Fruit fly (Drosophila melanogaster) whole organism, embryonic: ENCODE measurements around the gene Cand1.

Source experiments
- Adf1 ChIP-seq: fragments of 200-800 bp; sonication (Bioruptor generic); IDR thresholded peaks from 2 replicates; pipeline ENCODE4 v1.3.6; 2022; ENCODE audit warnings: missing biosample characterization, missing genetic modification characterization
- Atf3 ChIP-seq: fragments of 200-800 bp; sonication (Bioruptor generic); optimal IDR thresholded peaks from 3 replicates; lab custom pipeline; 2016; ENCODE audit warnings: missing biosample characterization, missing genetic modification characterization
- CG10654 ChIP-seq: fragments of 200-800 bp; sonication (Bioruptor generic); optimal IDR thresholded peaks from 2 replicates; lab custom pipeline; 2016; ENCODE audit warnings: missing biosample characterization, missing genetic modification characterization
- CG10959 ChIP-seq: fragments of 200-800 bp; sonication (Bioruptor generic); IDR thresholded peaks from 2 replicates; pipeline ENCODE4 v1.3.6; 2022; ENCODE audit warnings: missing biosample characterization, missing genetic modification characterization
- CG11085 ChIP-seq: fragments of 200-800 bp; sonication (Bioruptor generic); IDR thresholded peaks from 2 replicates; pipeline ENCODE4 v1.3.6; 2022; ENCODE audit warnings: missing biosample characterization, missing genetic modification characterization
- CG12744 ChIP-seq: fragments of 200-800 bp; sonication (Bioruptor generic); optimal IDR thresholded peaks from 2 replicates; lab custom pipeline; 2016; ENCODE audit warnings: missing biosample characterization, missing genetic modification characterization
- CG12942 ChIP-seq: fragments of 200-800 bp; sonication (Bioruptor generic); optimal IDR thresholded peaks from 3 replicates; lab custom pipeline; 2016; ENCODE audit warnings: missing biosample characterization, missing genetic modification characterization
- CG14441 ChIP-seq: fragments of 200-800 bp; sonication (Bioruptor generic); IDR thresholded peaks from 2 replicates; pipeline ENCODE4 v1.3.6; 2022; ENCODE audit warnings: missing biosample characterization, missing genetic modification characterization
- CG1603 ChIP-seq: fragments of 200-800 bp; sonication (Bioruptor generic); optimal IDR thresholded peaks from 2 replicates; lab custom pipeline; 2019; ENCODE audit warnings: missing biosample characterization, mild to moderate bottlenecking, missing genetic modification characterization, moderate library complexity
- CG17186 ChIP-seq: fragments of 200-800 bp; sonication (Bioruptor generic); optimal IDR thresholded peaks from 3 replicates; lab custom pipeline; 2017; ENCODE audit warnings: missing biosample characterization, missing genetic modification reagents, missing genetic modification characterization
- CG18011 ChIP-seq: fragments of 200-800 bp; sonication (Bioruptor generic); optimal IDR thresholded peaks from 2 replicates; lab custom pipeline; 2017; ENCODE audit warnings: missing biosample characterization, missing genetic modification characterization, mild to moderate bottlenecking, moderate library complexity, missing genotype
- CG2678 ChIP-seq: fragments of 200-800 bp; sonication (Bioruptor generic); optimal IDR thresholded peaks from 3 replicates; lab custom pipeline; 2019; ENCODE audit warnings: missing biosample characterization, mild to moderate bottlenecking, missing genetic modification characterization, moderate library complexity
- CG31441 ChIP-seq: fragments of 200-800 bp; sonication (Bioruptor generic); IDR thresholded peaks from 2 replicates; pipeline ENCODE4 v1.3.6; 2022; ENCODE audit warnings: missing biosample characterization, missing genetic modification characterization
- CG34376 ChIP-seq: fragments of 200-800 bp; sonication (Bioruptor generic); optimal IDR thresholded peaks from 2 replicates; lab custom pipeline; 2018; ENCODE audit warnings: missing biosample characterization, mild to moderate bottlenecking, missing genetic modification characterization
- CG5245 ChIP-seq: fragments of 200-800 bp; sonication (Bioruptor generic); optimal IDR thresholded peaks from 3 replicates; lab custom pipeline; 2016; ENCODE audit warnings: missing biosample characterization, missing genetic modification characterization
- CG6654 ChIP-seq: fragments of 200-800 bp; sonication (Bioruptor generic); optimal IDR thresholded peaks from 2 replicates; lab custom pipeline; 2017; ENCODE audit warnings: missing biosample characterization, mild to moderate bottlenecking, missing genetic modification characterization
- CG8281 ChIP-seq: fragments of 200-800 bp; sonication (Bioruptor generic); optimal IDR thresholded peaks from 2 replicates; lab custom pipeline; 2018; ENCODE audit warnings: missing biosample characterization, mild to moderate bottlenecking, missing genetic modification characterization, moderate library complexity
- CG8359 ChIP-seq: fragments of 200-800 bp; sonication (Bioruptor generic); optimal IDR thresholded peaks from 2 replicates; lab custom pipeline; 2017; ENCODE audit warnings: missing biosample characterization, mild to moderate bottlenecking, missing genetic modification characterization, borderline replicate concordance
- CG8478 ChIP-seq: fragments of >200 bp; optimal IDR thresholded peaks from 2 replicates; lab custom pipeline; 2018
- Dref ChIP-seq: fragments of 200-800 bp; sonication (Bioruptor generic); IDR thresholded peaks from 2 replicates; pipeline ENCODE4 v1.3.6; 2022; ENCODE audit warnings: missing biosample characterization, missing genetic modification characterization
- E2f1 ChIP-seq: fragments of 200-800 bp; sonication (Bioruptor generic); IDR thresholded peaks from 2 replicates; pipeline ENCODE4 v1.3.6; 2022; ENCODE audit warnings: missing biosample characterization, missing genetic modification characterization
- Fer1 ChIP-seq: fragments of 200-800 bp; sonication (Bioruptor generic); optimal IDR thresholded peaks from 2 replicates; lab custom pipeline; 2017; ENCODE audit warnings: missing biosample characterization, mild to moderate bottlenecking, missing genetic modification characterization
- HLHmδ ChIP-seq: fragments of 200-800 bp; sonication (Bioruptor generic); optimal IDR thresholded peaks from 2 replicates; lab custom pipeline; 2018; ENCODE audit warnings: missing biosample characterization, mild to moderate bottlenecking, missing genetic modification characterization, moderate library complexity
- NC2β ChIP-seq: fragments of 200-800 bp; sonication (Bioruptor generic); optimal IDR thresholded peaks from 2 replicates; lab custom pipeline; 2016; ENCODE audit warnings: missing biosample characterization, missing genetic modification characterization
- Opbp ChIP-seq: fragments of 200-800 bp; sonication (Bioruptor generic); IDR thresholded peaks from 3 replicates; pipeline ENCODE4 v1.3.6; 2022; ENCODE audit warnings: missing biosample characterization, missing genetic modification characterization; ENCODE audit not compliant: partially characterized antibody
- Scr ChIP-seq: fragments of 200-800 bp; sonication (Bioruptor generic); IDR thresholded peaks from 2 replicates; pipeline ENCODE4 v1.3.6; 2022; ENCODE audit warnings: missing biosample characterization, missing genetic modification characterization; ENCODE audit not compliant: partially characterized antibody
- Spps ChIP-seq: fragments of 200-800 bp; sonication (Bioruptor generic); optimal IDR thresholded peaks from 2 replicates; lab custom pipeline; 2018; ENCODE audit warnings: missing biosample characterization, mild to moderate bottlenecking, missing genetic modification characterization
- Ssrp ChIP-seq: fragments of 200-800 bp; sonication (Bioruptor generic); optimal IDR thresholded peaks from 2 replicates; lab custom pipeline; 2018; ENCODE audit warnings: missing biosample characterization, mild to moderate bottlenecking, missing genetic modification characterization, moderate library complexity
- Xbp1 ChIP-seq: fragments of 200-800 bp; sonication (Bioruptor generic); optimal IDR thresholded peaks from 3 replicates; lab custom pipeline; 2016; ENCODE audit warnings: missing biosample characterization, mild to moderate bottlenecking, missing genetic modification characterization
- ap ChIP-seq: fragments of 200-800 bp; sonication (Bioruptor generic); IDR thresholded peaks from 2 replicates; pipeline ENCODE4 v1.3.6; 2022; ENCODE audit warnings: missing biosample characterization, missing genetic modification characterization
- bab2 ChIP-seq: fragments of 200-800 bp; sonication (Bioruptor generic); optimal IDR thresholded peaks from 2 replicates; lab custom pipeline; 2016; ENCODE audit warnings: missing biosample characterization, missing genetic modification characterization
- crp ChIP-seq, 2 experiments: fragments of 200-800 bp; sonication (Bioruptor generic); optimal IDR thresholded peaks; 2 replicates in 1 of 2; 3 replicates in 1 of 2; lab custom pipeline; 2017; ENCODE audit warnings: missing biosample characterization in 2 of 2, missing genetic modification characterization in 2 of 2, mild to moderate bottlenecking in 1 of 2, moderate library complexity in 1 of 2
- cwo ChIP-seq: fragments of 200-800 bp; sonication (Bioruptor generic); optimal IDR thresholded peaks from 3 replicates; lab custom pipeline; 2017; ENCODE audit warnings: missing biosample characterization, missing genetic modification characterization, mild to moderate bottlenecking, moderate library complexity, missing genetic modification reagents
- esg ChIP-seq: fragments of 200-800 bp; sonication (Bioruptor generic); conservative IDR thresholded peaks from 2 replicates; pipeline ENCODE4 v1.3.6; 2022; ENCODE audit warnings: missing biosample characterization, missing genetic modification characterization
- ewg ChIP-seq: fragments of 200-800 bp; sonication (Bioruptor generic); optimal IDR thresholded peaks from 3 replicates; lab custom pipeline; 2017; ENCODE audit warnings: mild to moderate bottlenecking, missing biosample characterization, missing genetic modification reagents, missing genetic modification characterization
- fd96Cb ChIP-seq: fragments of 200-800 bp; sonication (Bioruptor generic); optimal IDR thresholded peaks from 2 replicates; lab custom pipeline; 2018; ENCODE audit warnings: missing biosample characterization, mild to moderate bottlenecking, missing genetic modification characterization, moderate library complexity
- grn ChIP-seq: fragments of 200-800 bp; sonication (Bioruptor generic); optimal IDR thresholded peaks from 3 replicates; lab custom pipeline; 2017; ENCODE audit warnings: missing biosample characterization, missing genetic modification characterization
- klu ChIP-seq: fragments of 200-800 bp; sonication (Bioruptor generic); IDR thresholded peaks from 2 replicates; pipeline ENCODE4 v1.3.6; 2022; ENCODE audit warnings: missing biosample characterization, missing genetic modification characterization
- lbe ChIP-seq: fragments of 200-800 bp; sonication (Bioruptor generic); optimal IDR thresholded peaks from 2 replicates; lab custom pipeline; 2016; ENCODE audit warnings: missing biosample characterization, mild to moderate bottlenecking, missing genetic modification characterization
- lilli ChIP-seq: fragments of 200-800 bp; sonication (Bioruptor generic); optimal IDR thresholded peaks from 3 replicates; lab custom pipeline; 2016; ENCODE audit warnings: missing biosample characterization, missing genetic modification characterization
- odd ChIP-seq: fragments of 200-800 bp; sonication (Bioruptor generic); optimal IDR thresholded peaks from 2 replicates; lab custom pipeline; 2017; ENCODE audit warnings: missing biosample characterization, mild to moderate bottlenecking, missing genetic modification characterization
- p53 ChIP-seq: fragments of 200-800 bp; sonication (Bioruptor generic); optimal IDR thresholded peaks from 2 replicates; lab custom pipeline; 2016; ENCODE audit warnings: missing biosample characterization, missing genetic modification characterization
- pan ChIP-seq, 4 experiments: fragments of >200 bp in 3 of 4; fragments of 200-800 bp in 1 of 4; sonication (Bioruptor generic) in 1 of 4; optimal IDR thresholded peaks in 3 of 4; IDR thresholded peaks in 1 of 4; 2 replicates each; pipeline versions ENCODE4 v1.3.6 to Lab custom; 2017 to 2022; ENCODE audit warnings: missing biosample characterization in 2 of 4, missing genetic modification characterization in 2 of 4, mixed read lengths in 1 of 4
- scrt ChIP-seq: fragments of 200-800 bp; sonication (Bioruptor generic); optimal IDR thresholded peaks from 2 replicates; lab custom pipeline; 2018; ENCODE audit warnings: missing biosample characterization, mild to moderate bottlenecking, missing genetic modification characterization, moderate library complexity
- sens ChIP-seq: fragments of 200-800 bp; sonication (Bioruptor generic); peaks from one replicate; lab custom pipeline; 2016; ENCODE audit warnings: missing biosample characterization, missing genetic modification characterization
- sima ChIP-seq: fragments of 200-800 bp; sonication (Bioruptor generic); optimal IDR thresholded peaks from 2 replicates; lab custom pipeline; 2016; ENCODE audit warnings: missing biosample characterization, missing genetic modification characterization
- trem ChIP-seq: fragments of 200-800 bp; optimal IDR thresholded peaks from 3 replicates; lab custom pipeline; 2019; ENCODE audit warnings: missing biosample characterization, mild to moderate bottlenecking, missing genetic modification characterization, moderate library complexity

Cand1 gene

DNA sequence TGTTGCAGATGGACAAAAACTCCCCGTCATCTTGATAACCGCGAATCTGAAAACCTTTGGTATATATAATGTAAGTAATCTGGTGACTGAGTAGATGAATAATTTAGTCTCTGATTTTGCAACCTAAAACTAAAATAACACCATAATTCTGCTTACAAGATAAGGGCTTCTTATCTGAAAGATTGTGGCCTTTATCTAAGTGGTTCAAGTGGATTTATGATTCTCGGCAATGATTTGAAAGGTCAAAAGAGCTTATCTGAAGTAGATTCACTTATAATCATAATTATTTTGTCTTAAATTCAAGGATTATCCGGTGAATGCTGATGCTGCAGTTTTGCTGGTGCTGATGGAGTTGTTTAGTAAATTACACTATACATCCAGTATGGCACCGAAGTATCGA lies 46.6 kb downstream of the Cand1 start (continued):
- TF ChIP-seq CG34376 (GFP tag; lab: Kevin White, UChicago) (peak; percentile 82), CG8359 (GFP tag; lab: Kevin White, UChicago) (no peak), grn (GFP tag; lab: Kevin White, UChicago) (peak; percentile 45), odd (no peak)

dm6 chr2L:10314327-10315210 lies 47.9 kb downstream of the Cand1 start, which contains the start of the genes Usp14 and CG4972:
Usp14 (minus strand) TSS chr2L:10314396.
CG4972 (plus strand) TSS chr2L:10314792.
- TF ChIP-seq CG31441 (GFP tag; lab: Robert Waterston, UW): no peak
- no peak for TF ChIP-seq CG8478 (lab: Kevin White, UChicago)
- no peak for TF ChIP-seq ap (GFP tag; lab: Robert Waterston, UW)
- peak in 1 of 2 experiments; percentile 78 for TF ChIP-seq crp (GFP tag; optimal IDR thresholded peaks at IDR 0.05; lab: Kevin White, UChicago)
- TF ChIP-seq esg: no peak
- TF ChIP-seq sima: no peak
- TF ChIP-seq scrt (GFP tag; lab: Kevin White, UChicago): no peak
- no peak for TF ChIP-seq CG2678
- no peak for TF ChIP-seq Spps (tag; lab: Kevin White, UChicago)
- TF ChIP-seq CG1603 (tag; lab: Kevin White, UChicago): peak; percentile 99
- peak; percentile 13 for TF ChIP-seq ewg (GFP tag; lab: Kevin White, UChicago)
- no peak for TF ChIP-seq CG14441 (GFP tag; lab: Robert Waterston, UW)
- TF ChIP-seq Xbp1 (GFP tag; lab: Kevin White, UChicago): peak; percentile 6
- TF ChIP-seq HLHmδ (GFP tag; lab: Kevin White, UChicago): no peak
- TF ChIP-seq CG5245: no peak
- TF ChIP-seq CG8281: no peak
- no peak for TF ChIP-seq Atf3 (GFP tag; lab: Kevin White, UChicago)
- no peak for TF ChIP-seq Fer1 (GFP tag; lab: Kevin White, UChicago)
- peak; percentile 32 for TF ChIP-seq trem (tag; lab: Kevin White, UChicago)
- TF ChIP-seq p53 (GFP tag; lab: Kevin White, UChicago): no peak
- peak; percentile 68 for TF ChIP-seq sens (GFP tag; lab: Kevin White, UChicago)
- no peak for TF ChIP-seq klu (GFP tag; lab: Robert Waterston, UW)
- TF ChIP-seq lilli (GFP tag; lab: Kevin White, UChicago): no peak
- no peak for TF ChIP-seq CG12744
- no peak for TF ChIP-seq Adf1 (GFP tag; lab: Robert Waterston, UW)
- TF ChIP-seq lbe: no peak
- no peak for TF ChIP-seq Opbp (GFP tag; lab: Robert Waterston, UW)
- TF ChIP-seq CG10959 (GFP tag; lab: Robert Waterston, UW): no peak
- no peak for TF ChIP-seq fd96Cb (tag; lab: Kevin White, UChicago)
- no peak for TF ChIP-seq bab2
- no peak for TF ChIP-seq CG12942 (GFP tag; lab: Kevin White, UChicago)
- TF ChIP-seq CG6654 (GFP tag; lab: Kevin White, UChicago): no peak
- no peak for TF ChIP-seq cwo (GFP tag; lab: Kevin White, UChicago)
- TF ChIP-seq CG11085: no peak
- no peak for TF ChIP-seq CG10654 (GFP tag; lab: Kevin White, UChicago)
- TF ChIP-seq Dref (GFP tag; lab: Robert Waterston, UW): peak; percentile 54
- no peak for TF ChIP-seq Ssrp (tag; lab: Kevin White, UChicago)
- peak; percentile 54; the same call in 1 of the 2 replicates for TF ChIP-seq Scr (GFP tag; lab: Robert Waterston, UW)
- TF ChIP-seq pan (optimal IDR thresholded peaks at IDR 0.05; lab: Kevin White, UChicago): no peak
- no peak for TF ChIP-seq pan (GFP tag; optimal IDR thresholded peaks at IDR 0.05 in 1 of 2, IDR thresholded peaks at IDR 0.05 in 1 of 2)
- no peak for TF ChIP-seq NC2β (GFP tag; lab: Kevin White, UChicago)
- no peak for TF ChIP-seq E2f1 (GFP tag; lab: Robert Waterston, UW)
- no peak for TF ChIP-seq CG17186 (GFP tag; lab: Kevin White, UChicago)
- no peak for TF ChIP-seq CG18011
